Worm (Caenorhabditis elegans) whole organism, L1 larva: ENCODE measurements around the gene F53C11.4.
A peak's percentile ranks its signal among the peaks of the same experiment; 100 is the strongest.

Source experiments
- C34B4.2 ChIP-seq: sonication (generic microtip); optimal IDR thresholded peaks from 2 replicates; lab custom pipeline; 2017; ENCODE audit warnings: mild to moderate bottlenecking, missing genetic modification characterization, missing compliant biosample characterization
- blmp-1 ChIP-seq: fragments of 150-350 bp; optimal IDR thresholded peaks from 2 replicates; lab custom pipeline; 2014; ENCODE audit warnings: missing biosample characterization, missing genetic modification characterization
- ceh-88 ChIP-seq: fragments of 200-800 bp; sonication (Bioruptor generic); IDR thresholded peaks from 2 replicates; pipeline ENCODE4 v1.3.6; 2022; ENCODE audit warnings: missing genetic modification characterization, missing compliant biosample characterization
- dpl-1 ChIP-seq, 3 experiments: fragments of 150-350 bp in 2 of 3; sonication (generic microtip) in 1 of 3; optimal IDR thresholded peaks; 2 replicates each; lab custom pipeline; 2014 to 2017; ENCODE audit warnings: missing biosample characterization in 3 of 3, missing genetic modification characterization in 3 of 3, missing genetic modification reagents in 3 of 3
- efl-1 ChIP-seq, 4 experiments: fragments of 150-350 bp; optimal IDR thresholded peaks in 3 of 4; peaks in 1 of 4; 1 replicate in 1 of 4; 2 replicates in 3 of 4; lab custom pipeline; 2014; ENCODE audit warnings: missing biosample characterization in 2 of 4, missing genetic modification characterization in 2 of 4, missing genetic modification reagents in 2 of 4
- egl-13 ChIP-seq: sonication (generic microtip); optimal IDR thresholded peaks from 2 replicates; lab custom pipeline; 2016; ENCODE audit warnings: missing genotype, missing genetic modification reagents, missing genetic modification characterization, missing compliant biosample characterization
- elt-2 ChIP-seq: sonication (generic microtip); optimal IDR thresholded peaks from 2 replicates; lab custom pipeline; 2016; ENCODE audit warnings: missing genetic modification characterization, mild to moderate bottlenecking, inconsistent platforms, missing compliant biosample characterization, missing genetic modification reagents
- elt-3 ChIP-seq, 6 experiments: fragments of 150-350 bp in 1 of 6; sonication (generic microtip); optimal IDR thresholded peaks; 2 replicates each; lab custom pipeline; 2017 to 2018; ENCODE audit warnings: missing biosample characterization in 6 of 6, missing genetic modification characterization in 6 of 6, inconsistent platforms in 1 of 6
- fos-1 ChIP-seq: fragments of 150-350 bp; optimal IDR thresholded peaks from 2 replicates; lab custom pipeline; 2014; ENCODE audit warnings: missing biosample characterization, missing genetic modification characterization
- hlh-17 ChIP-seq: fragments of 200-800 bp; sonication (Bioruptor generic); optimal IDR thresholded peaks from 2 replicates; lab custom pipeline; 2018; ENCODE audit warnings: missing genetic modification characterization, mild to moderate bottlenecking, missing compliant biosample characterization, moderate library complexity, borderline replicate concordance
- lin-14 ChIP-seq: fragments of 200-800 bp; sonication (Bioruptor generic); optimal IDR thresholded peaks from 2 replicates; lab custom pipeline; 2018; ENCODE audit warnings: mild to moderate bottlenecking, missing genetic modification characterization, moderate library complexity, missing compliant biosample characterization
- lin-15B ChIP-seq: fragments of 150-350 bp; sonication (generic microtip); optimal IDR thresholded peaks from 3 replicates; lab custom pipeline; 2014; ENCODE audit warnings: missing biosample characterization, missing genetic modification characterization
- lin-35 ChIP-seq, 2 experiments: fragments of 150-350 bp; optimal IDR thresholded peaks; 2 replicates each; lab custom pipeline; 2014; ENCODE audit warnings: missing biosample characterization in 2 of 2, missing genetic modification characterization in 2 of 2, missing genetic modification reagents in 2 of 2
- lin-39 ChIP-seq: fragments of 150-350 bp; optimal IDR thresholded peaks from 2 replicates; lab custom pipeline; 2014; ENCODE audit warnings: missing biosample characterization, missing genetic modification reagents, missing genetic modification characterization
- lir-3 ChIP-seq: sonication (generic microtip); optimal IDR thresholded peaks from 2 replicates; lab custom pipeline; 2016; ENCODE audit warnings: mild to moderate bottlenecking, missing genetic modification characterization, moderate library complexity, missing compliant biosample characterization; ENCODE audit not compliant: poor library complexity
- lsy-2 ChIP-seq, 2 experiments: fragments of 150-350 bp; optimal IDR thresholded peaks; 2 replicates each; lab custom pipeline; 2014; ENCODE audit warnings: missing biosample characterization in 2 of 2, missing genetic modification characterization in 2 of 2
- mab-9 ChIP-seq: fragments of 200-800 bp; sonication (Bioruptor generic); IDR thresholded peaks from 2 replicates; pipeline ENCODE4 v1.3.6; 2022; ENCODE audit warnings: missing genetic modification reagents, missing genetic modification characterization, missing compliant biosample characterization
- nhr-12 ChIP-seq: sonication (generic microtip); optimal IDR thresholded peaks from 2 replicates; lab custom pipeline; 2017; ENCODE audit warnings: missing biosample characterization, missing genetic modification characterization
- nhr-20 ChIP-seq: sonication (generic microtip); optimal IDR thresholded peaks from 2 replicates; lab custom pipeline; 2016; ENCODE audit warnings: mild to moderate bottlenecking, missing genetic modification characterization, missing compliant biosample characterization
- nhr-28 ChIP-seq: fragments of 150-350 bp; optimal IDR thresholded peaks from 2 replicates; lab custom pipeline; 2014; ENCODE audit warnings: missing biosample characterization, missing genetic modification characterization
- nhr-71 ChIP-seq: sonication (generic microtip); optimal IDR thresholded peaks from 2 replicates; lab custom pipeline; 2016; ENCODE audit warnings: mild to moderate bottlenecking, missing genetic modification characterization, moderate library complexity, missing compliant biosample characterization
- nhr-76 ChIP-seq: sonication (generic microtip); optimal IDR thresholded peaks from 2 replicates; lab custom pipeline; 2017; ENCODE audit warnings: missing biosample characterization, missing genetic modification characterization
- nhr-85 ChIP-seq: sonication (generic microtip); peaks from one replicate; lab custom pipeline; 2016; ENCODE audit warnings: missing genetic modification characterization, inconsistent platforms, missing compliant biosample characterization
- pax-3 ChIP-seq: fragments of 200-800 bp; sonication (Bioruptor generic); optimal IDR thresholded peaks from 2 replicates; lab custom pipeline; 2018; ENCODE audit warnings: mild to moderate bottlenecking, missing genetic modification characterization, moderate library complexity, missing compliant biosample characterization
- pqm-1 ChIP-seq: sonication (generic microtip); optimal IDR thresholded peaks from 3 replicates; lab custom pipeline; 2017; ENCODE audit warnings: missing biosample characterization, missing genetic modification characterization
- rnt-1 ChIP-seq: sonication (generic microtip); optimal IDR thresholded peaks from 2 replicates; lab custom pipeline; 2016; ENCODE audit warnings: mild to moderate bottlenecking, missing genetic modification characterization, moderate library complexity, missing compliant biosample characterization
- skn-1 ChIP-seq: fragments of 150-350 bp; optimal IDR thresholded peaks from 2 replicates; lab custom pipeline; 2014; ENCODE audit warnings: missing biosample characterization, missing genetic modification characterization
- snu-23 ChIP-seq: sonication (generic microtip); optimal IDR thresholded peaks from 2 replicates; lab custom pipeline; 2016; ENCODE audit warnings: missing genetic modification characterization, missing compliant biosample characterization
- unc-86 ChIP-seq: sonication (generic microtip); optimal IDR thresholded peaks from 2 replicates; lab custom pipeline; 2016; ENCODE audit warnings: missing genetic modification characterization, missing compliant biosample characterization
- xbp-1 ChIP-seq: sonication (generic microtip); optimal IDR thresholded peaks from 2 replicates; lab custom pipeline; 2016; ENCODE audit warnings: missing genetic modification characterization, missing compliant biosample characterization
- ztf-11 ChIP-seq, 2 experiments: sonication (generic microtip); optimal IDR thresholded peaks; 2 replicates each; lab custom pipeline; 2016 to 2017; ENCODE audit warnings: missing genetic modification characterization in 2 of 2, missing biosample characterization in 1 of 2, missing compliant biosample characterization in 1 of 2

The F53C11.4 gene

DNA sequence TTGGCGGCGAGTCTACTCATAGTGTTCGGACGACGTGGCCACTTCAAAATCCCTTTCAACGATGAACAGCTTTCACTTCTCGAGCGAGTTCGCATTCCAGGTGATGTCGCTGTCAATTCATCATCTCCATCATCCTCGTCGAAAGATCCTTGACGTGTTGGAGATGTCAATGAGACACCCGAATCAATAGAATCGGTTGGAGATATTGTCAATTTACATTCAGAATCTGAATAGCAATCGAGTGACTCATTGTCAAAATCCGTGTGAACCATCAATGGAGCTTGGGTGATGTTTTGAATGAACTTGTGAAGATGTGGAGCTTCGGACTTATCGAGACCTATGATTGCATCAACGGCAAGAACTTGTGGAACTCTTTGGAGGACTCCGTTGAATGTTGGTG is 1.4 kb downstream of the F53C11.4 start:
- TF ChIP-seq nhr-85 (tag; lab: Kevin White, UChicago) (peak; percentile 53), elt-3 (tag; optimal IDR thresholded peaks at IDR 0.05; lab: Kevin White, UChicago) (no peak), nhr-76 (tag; lab: Kevin White, UChicago) (no peak)

DNA sequence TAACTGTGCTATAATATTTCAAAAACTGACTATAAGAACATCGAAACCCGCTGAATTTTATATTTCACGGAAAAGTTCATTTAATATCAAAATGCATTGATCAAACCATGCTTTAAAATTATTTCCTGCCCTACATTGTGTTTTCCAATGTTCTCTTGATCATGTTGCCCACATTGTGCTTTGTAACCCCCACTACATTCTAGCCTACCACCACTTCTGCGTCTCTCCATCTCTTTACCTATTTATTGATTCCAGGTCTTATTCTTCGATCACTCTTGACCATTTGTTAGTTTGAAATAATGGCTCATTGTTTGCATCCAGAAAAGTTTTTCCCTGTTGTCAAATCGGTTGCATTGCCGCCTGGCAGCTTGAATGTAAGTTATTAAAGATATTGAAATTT is 5.0 kb downstream of the F53C11.4 start, which contains the start of gene decr-1.1:
Gene decr-1.1 (plus strand): TSS at position 210 of the 400 bp plus-strand sequence.
- TF ChIP-seq nhr-20, result peak; percentile 75
- no peak for TF ChIP-seq C34B4.2 (tag; lab: Kevin White, UChicago)
- TF ChIP-seq snu-23, result peak; percentile 10
- no peak for TF ChIP-seq skn-1 (tag; lab: Kevin White, UChicago)
- no peak for TF ChIP-seq nhr-12
- no peak for TF ChIP-seq nhr-28 (tag; lab: Kevin White, UChicago)
- TF ChIP-seq egl-13, result no peak
- peak in 1 of 2 experiments; percentile 49 for TF ChIP-seq lin-35 (GFP tag; optimal IDR thresholded peaks at IDR 0.05; lab: Kevin White, UChicago)
- TF ChIP-seq nhr-71 (tag; lab: Kevin White, UChicago), result peak; percentile 40
- no peak for TF ChIP-seq ceh-88 (GFP tag; lab: Robert Waterston, UW)
- TF ChIP-seq rnt-1 (tag; lab: Kevin White, UChicago), result peak; percentile 11
- no peak for TF ChIP-seq xbp-1

DNA sequence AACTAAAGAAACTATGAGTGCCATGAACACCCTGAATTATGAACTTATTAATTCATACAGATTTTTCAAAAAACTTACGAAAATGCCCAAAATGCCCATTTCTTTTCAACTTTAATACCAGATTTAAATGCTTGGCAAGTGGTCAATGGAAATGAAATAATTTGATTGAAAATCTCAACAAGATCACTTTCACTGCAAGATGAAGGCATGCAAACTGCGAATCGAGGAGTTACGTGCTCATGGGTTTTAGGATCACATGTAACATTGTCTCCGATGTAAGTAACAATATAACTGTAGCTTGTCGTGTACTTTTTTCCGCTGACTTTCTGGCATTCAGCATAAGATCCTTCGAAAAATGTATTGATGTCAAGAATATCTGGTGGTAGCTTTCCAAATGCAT is 6.2 kb downstream of the F53C11.4 start:
- TF ChIP-seq efl-1 (optimal IDR thresholded peaks at IDR 0.05; lab: Kevin White, UChicago), result no peak
- peak in 1 of 2 experiments; percentile 84 for TF ChIP-seq efl-1 (GFP tag; optimal IDR thresholded peaks at IDR 0.05 in 1 of 2; lab: Kevin White, UChicago)
- no peak for TF ChIP-seq hlh-17 (GFP tag; lab: Kevin White, UChicago)

DNA sequence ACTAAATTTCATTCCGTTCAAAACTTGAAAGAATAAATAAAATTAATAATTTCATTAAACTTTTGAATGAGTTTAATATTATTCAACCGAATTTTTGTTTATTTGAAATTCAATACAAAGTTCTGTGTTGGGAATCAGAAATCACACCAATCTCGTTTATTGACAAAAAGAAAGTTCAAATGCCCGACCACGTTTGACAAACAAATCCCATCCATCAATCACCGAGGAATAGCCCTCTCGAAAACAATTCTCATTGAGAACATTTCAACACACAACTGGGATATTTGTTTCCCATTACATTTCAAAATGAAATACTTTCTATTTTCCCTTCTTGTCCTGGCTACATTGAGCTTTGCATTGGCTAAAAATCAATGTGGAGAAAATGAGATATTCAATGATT is 9.3 kb downstream of the F53C11.4 start, which contains the start of gene F53C11.9:
Gene F53C11.9 (plus strand): TSS at position 159 of the 400 bp plus-strand sequence.
- TF ChIP-seq lin-39, result no peak
- TF ChIP-seq mab-9 (GFP tag; lab: Robert Waterston, UW), result no peak
- TF ChIP-seq pqm-1 (tag; lab: Kevin White, UChicago), result no peak
- no peak for TF ChIP-seq lsy-2 (tag; optimal IDR thresholded peaks at IDR 0.05; lab: Kevin White, UChicago)
- no peak for TF ChIP-seq lin-15B (tag; lab: Kevin White, UChicago)
- TF ChIP-seq blmp-1 (tag; lab: Kevin White, UChicago), result peak; percentile 32
- no peak for TF ChIP-seq pax-3 (tag; lab: Kevin White, UChicago)
- TF ChIP-seq rnt-1 (tag; lab: Kevin White, UChicago), result peak; percentile 25

DNA sequence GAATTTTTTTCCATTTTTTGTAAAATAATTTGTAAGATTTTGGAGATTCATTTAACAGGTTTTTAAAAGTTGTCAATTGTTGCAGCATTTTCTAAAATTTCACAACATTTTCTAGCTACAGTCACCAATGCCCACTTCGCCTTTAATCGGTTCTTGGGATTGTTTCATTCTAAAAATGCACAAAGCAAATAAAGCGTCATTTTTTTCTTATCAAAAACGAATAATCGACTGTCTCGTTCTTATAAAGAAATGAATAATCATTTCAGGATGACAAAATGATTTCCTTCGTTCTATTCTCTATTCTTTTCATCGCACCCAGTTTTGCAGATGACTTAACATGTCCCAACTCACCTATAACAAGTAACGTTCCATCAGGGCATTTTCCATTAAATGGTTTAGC is 11.6 kb downstream of the F53C11.4 start, which contains the start of gene F53C11.1:
Gene F53C11.1 (plus strand): TSS at position 268 of the 400 bp plus-strand sequence.
- no peak for TF ChIP-seq unc-86 (tag; lab: Kevin White, UChicago)
- no peak for TF ChIP-seq lir-3 (tag; lab: Kevin White, UChicago)
- peak; percentile 18 for TF ChIP-seq elt-2
- TF ChIP-seq lin-14 (GFP tag; lab: Kevin White, UChicago), result no peak

DNA sequence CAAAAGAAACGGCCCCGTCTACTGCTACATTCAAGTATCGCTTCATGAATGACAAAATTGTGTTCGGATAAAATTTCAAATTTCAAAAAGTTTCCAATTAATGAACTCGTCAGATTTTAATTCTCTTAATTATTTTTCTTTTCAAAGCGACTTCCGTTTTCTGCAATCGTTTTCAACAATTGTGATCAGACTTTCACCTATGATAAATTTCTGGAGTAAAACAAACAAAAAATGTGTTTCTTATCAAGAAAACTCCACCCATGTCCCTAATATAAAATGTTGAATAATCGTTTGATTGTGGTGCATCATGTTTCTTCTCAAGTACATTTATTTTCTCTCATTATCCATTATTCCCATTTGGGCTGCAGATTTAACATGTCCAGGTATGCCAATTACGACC is 15.9 kb downstream of the F53C11.4 start, which contains the start of gene F20G2.5:
Gene F20G2.5 (plus strand): TSS at position 301 of the 400 bp plus-strand sequence.
- no peak for TF ChIP-seq fos-1 (tag; lab: Kevin White, UChicago)
- TF ChIP-seq ztf-11 (tag; optimal IDR thresholded peaks at IDR 0.05; lab: Kevin White, UChicago), result no peak
- peak; percentile 22 for TF ChIP-seq elt-2
- TF ChIP-seq dpl-1 (GFP tag; optimal IDR thresholded peaks at IDR 0.05; lab: Kevin White, UChicago), result no peak
- TF ChIP-seq, all 84 proteins: peak for 1
